Worm (Caenorhabditis elegans) whole organism, late embryonic: ENCODE data around the gene ZK228.13.

Source experiments
- C38D4.7 ChIP-seq: fragments of 200-800 bp; sonication (Bioruptor generic); optimal IDR thresholded peaks from 2 replicates; lab custom pipeline; 2018; ENCODE audit warnings: mild to moderate bottlenecking, missing genetic modification characterization, moderate library complexity, missing compliant biosample characterization
- Y22D7AL.16 ChIP-seq: sonication (generic microtip); optimal IDR thresholded peaks from 2 replicates; lab custom pipeline; 2016; ENCODE audit warnings: missing genetic modification characterization, missing compliant biosample characterization
- ahr-1 ChIP-seq: sonication (generic microtip); optimal IDR thresholded peaks from 2 replicates; lab custom pipeline; 2016; ENCODE audit warnings: missing genetic modification characterization, missing compliant biosample characterization
- ceh-14 ChIP-seq: sonication (generic microtip); optimal IDR thresholded peaks from 2 replicates; lab custom pipeline; 2016; ENCODE audit warnings: missing genotype, missing genetic modification characterization, missing compliant biosample characterization
- ceh-19 ChIP-seq: fragments of 200-800 bp; sonication (Bioruptor generic); optimal IDR thresholded peaks from 2 replicates; lab custom pipeline; 2018; ENCODE audit warnings: mild to moderate bottlenecking, missing genetic modification characterization, missing compliant biosample characterization
- ceh-2 ChIP-seq: sonication (generic microtip); optimal IDR thresholded peaks from 2 replicates; lab custom pipeline; 2016; ENCODE audit warnings: missing genotype, missing genetic modification characterization, missing compliant biosample characterization
- ceh-22 ChIP-seq: sonication (generic microtip); optimal IDR thresholded peaks from 2 replicates; lab custom pipeline; 2017; ENCODE audit warnings: missing biosample characterization, missing genetic modification characterization
- ceh-45 ChIP-seq: fragments of 200-800 bp; sonication (Bioruptor generic); IDR thresholded peaks from 2 replicates; pipeline ENCODE4 v1.3.6; 2022; ENCODE audit warnings: missing genetic modification reagents, missing genetic modification characterization, missing compliant biosample characterization
- ceh-48 ChIP-seq: sonication (generic microtip); optimal IDR thresholded peaks from 2 replicates; lab custom pipeline; 2016; ENCODE audit warnings: missing genetic modification characterization, inconsistent platforms, missing compliant biosample characterization
- che-1 ChIP-seq: sonication (generic microtip); optimal IDR thresholded peaks from 2 replicates; lab custom pipeline; 2016; ENCODE audit warnings: mild to moderate bottlenecking, missing genetic modification characterization, missing compliant biosample characterization
- dve-1 ChIP-seq: sonication (generic microtip); optimal IDR thresholded peaks from 2 replicates; lab custom pipeline; 2017; ENCODE audit warnings: antibody characterized with exemption, mild to moderate bottlenecking, missing genetic modification characterization, missing compliant biosample characterization
- elt-2 ChIP-seq: sonication (generic microtip); optimal IDR thresholded peaks from 2 replicates; lab custom pipeline; 2016; ENCODE audit warnings: missing genetic modification reagents, missing genetic modification characterization, missing compliant biosample characterization
- ets-4 ChIP-seq: sonication (generic microtip); optimal IDR thresholded peaks from 2 replicates; lab custom pipeline; 2016; ENCODE audit warnings: missing genetic modification characterization, missing compliant biosample characterization
- eyg-1 ChIP-seq: sonication (generic microtip); optimal IDR thresholded peaks from 2 replicates; lab custom pipeline; 2016; ENCODE audit warnings: missing genotype, missing genetic modification characterization, missing compliant biosample characterization
- fax-1 ChIP-seq: sonication (generic microtip); optimal IDR thresholded peaks from 2 replicates; lab custom pipeline; 2016; ENCODE audit warnings: missing genotype, missing genetic modification characterization, missing compliant biosample characterization
- fkh-10 ChIP-seq: fragments of 150-350 bp; optimal IDR thresholded peaks from 2 replicates; lab custom pipeline; 2014; ENCODE audit warnings: missing biosample characterization, missing genetic modification reagents, missing genetic modification characterization
- gmeb-2 ChIP-seq: sonication (generic microtip); optimal IDR thresholded peaks from 2 replicates; lab custom pipeline; 2016; ENCODE audit warnings: missing genetic modification characterization, inconsistent platforms, missing compliant biosample characterization
- hlh-13 ChIP-seq: fragments of 200-800 bp; sonication (Bioruptor generic); optimal IDR thresholded peaks from 2 replicates; lab custom pipeline; 2018; ENCODE audit warnings: mild to moderate bottlenecking, missing genetic modification characterization, missing compliant biosample characterization
- hlh-15 ChIP-seq: sonication (generic microtip); optimal IDR thresholded peaks from 2 replicates; lab custom pipeline; 2016; ENCODE audit warnings: missing genetic modification characterization, missing compliant biosample characterization
- madf-2 ChIP-seq: sonication (generic microtip); optimal IDR thresholded peaks from 2 replicates; lab custom pipeline; 2017; ENCODE audit warnings: missing genetic modification characterization, missing compliant biosample characterization
- mec-3 ChIP-seq: sonication (generic microtip); optimal IDR thresholded peaks from 2 replicates; lab custom pipeline; 2016; ENCODE audit warnings: borderline replicate concordance, missing genetic modification characterization, missing compliant biosample characterization
- nhr-232 ChIP-seq: sonication (generic microtip); optimal IDR thresholded peaks from 2 replicates; lab custom pipeline; 2016; ENCODE audit warnings: missing genetic modification characterization, missing compliant biosample characterization
- npax-4 ChIP-seq: sonication (generic microtip); optimal IDR thresholded peaks from 2 replicates; lab custom pipeline; 2016; ENCODE audit warnings: missing genetic modification characterization, missing compliant biosample characterization
- pat-9 ChIP-seq: fragments of 200-800 bp; sonication (Bioruptor generic); optimal IDR thresholded peaks from 2 replicates; lab custom pipeline; 2018; ENCODE audit warnings: mild to moderate bottlenecking, missing genetic modification characterization, moderate library complexity, missing compliant biosample characterization
- pax-1 ChIP-seq: fragments of 150-350 bp; optimal IDR thresholded peaks from 2 replicates; lab custom pipeline; 2014; ENCODE audit warnings: missing biosample characterization, missing genetic modification characterization
- pha-2 ChIP-seq: sonication (generic microtip); optimal IDR thresholded peaks from 2 replicates; lab custom pipeline; 2017; ENCODE audit warnings: mild to moderate bottlenecking, missing genetic modification characterization, missing compliant biosample characterization
- pha-4 ChIP-seq: fragments of 150-350 bp; optimal IDR thresholded peaks from 2 replicates; lab custom pipeline; 2018; ENCODE audit warnings: missing biosample characterization, missing genetic modification reagents, missing genetic modification characterization
- pqm-1 ChIP-seq: sonication (generic microtip); optimal IDR thresholded peaks from 2 replicates; lab custom pipeline; 2016; ENCODE audit warnings: missing genetic modification characterization, missing compliant biosample characterization
- pros-1 ChIP-seq: fragments of 150-350 bp; optimal IDR thresholded peaks from 2 replicates; lab custom pipeline; 2014; ENCODE audit warnings: missing biosample characterization, missing genetic modification reagents, missing genetic modification characterization
- ref-2 ChIP-seq: sonication (generic microtip); optimal IDR thresholded peaks from 2 replicates; lab custom pipeline; 2016; ENCODE audit warnings: missing genetic modification characterization, missing compliant biosample characterization
- sox-2 ChIP-seq: fragments of 200-800 bp; sonication (Bioruptor generic); IDR thresholded peaks from 2 replicates; pipeline ENCODE4 v1.3.6; 2022; ENCODE audit warnings: missing genetic modification reagents, missing genetic modification characterization, missing compliant biosample characterization
- syd-9 ChIP-seq: sonication (generic microtip); optimal IDR thresholded peaks from 2 replicates; lab custom pipeline; 2016; ENCODE audit warnings: mild to moderate bottlenecking, missing genetic modification characterization, moderate library complexity, missing compliant biosample characterization
- tbx-2 ChIP-seq: sonication (generic microtip); optimal IDR thresholded peaks from 2 replicates; lab custom pipeline; 2016; ENCODE audit warnings: missing genetic modification characterization, missing compliant biosample characterization
- tbx-7 ChIP-seq: sonication (generic microtip); optimal IDR thresholded peaks from 2 replicates; lab custom pipeline; 2016; ENCODE audit warnings: missing genotype, missing genetic modification characterization, missing compliant biosample characterization
- unc-3 ChIP-seq, 2 experiments: fragments of 200-800 bp in 1 of 2; sonication (Bioruptor generic) in 1 of 2; sonication (generic microtip) in 1 of 2; conservative IDR thresholded peaks in 1 of 2; optimal IDR thresholded peaks in 1 of 2; 2 replicates each; pipeline versions ENCODE4 v1.3.6 to Lab custom; 2016 to 2022; ENCODE audit warnings: missing compliant biosample characterization in 2 of 2, missing genetic modification characterization in 2 of 2, missing genetic modification reagents in 1 of 2
- unc-55 ChIP-seq: sonication (generic microtip); optimal IDR thresholded peaks from 2 replicates; lab custom pipeline; 2017; ENCODE audit warnings: missing biosample characterization, missing genetic modification reagents, missing genetic modification characterization
- zip-5 ChIP-seq: sonication (generic microtip); optimal IDR thresholded peaks from 2 replicates; lab custom pipeline; 2016; ENCODE audit warnings: missing genetic modification characterization, missing compliant biosample characterization

Gene ZK228.13

ce11 chrV:18468097-18468496 lies at the start of gene ZK228.13:
TSS of gene ZK228.13 (minus strand) at chrV:18468197.
- TF ChIP-seq unc-3 (GFP tag; conservative IDR thresholded peaks at IDR 0.05; lab: Robert Waterston, UW) = no peak
- TF ChIP-seq unc-3 (tag; optimal IDR thresholded peaks at IDR 0.05; lab: Kevin White, UChicago) = no peak
- TF ChIP-seq gmeb-2 (tag; lab: Kevin White, UChicago) = no peak
- TF ChIP-seq pax-1 = no peak
- TF ChIP-seq unc-55 = no peak
- TF ChIP-seq ceh-48 = no peak
- TF ChIP-seq ets-4 (tag; lab: Kevin White, UChicago) = no peak
- TF ChIP-seq ceh-22 = no peak
- TF ChIP-seq fax-1 (tag; lab: Kevin White, UChicago) = no peak
- TF ChIP-seq zip-5 = no peak
- no peak for TF ChIP-seq dve-1
- TF ChIP-seq pha-4 = no peak
- TF ChIP-seq ceh-14 (tag; lab: Kevin White, UChicago) = no peak
- TF ChIP-seq Y22D7AL.16 = no peak

ce11 chrV:18516496-18516895 lies 48.5 kb upstream of the ZK228.13 start, which contains the start of gene hmit-1.1:
TSS of gene hmit-1.1 (plus strand) at chrV:18516789.
- TF ChIP-seq ceh-45 (GFP tag; lab: Robert Waterston, UW) (no peak), ahr-1 (no peak), nhr-232 (tag; lab: Kevin White, UChicago) (no peak), pat-9 (tag; lab: Kevin White, UChicago) (no peak), pqm-1 (tag; lab: Kevin White, UChicago) (peak; percentile 2), gmeb-2 (tag; lab: Kevin White, UChicago) (no peak), che-1 (tag; lab: Kevin White, UChicago) (no peak), elt-2 (tag; lab: Kevin White, UChicago) (peak; percentile 71), mec-3 (tag; lab: Kevin White, UChicago) (no peak)

ce11 chrV:18511847-18512246 lies 43.9 kb upstream of the ZK228.13 start:
- TF ChIP-seq C38D4.7 (GFP tag; lab: Kevin White, UChicago) = no peak
- TF ChIP-seq unc-55 = no peak
- no peak for TF ChIP-seq syd-9 (tag; lab: Kevin White, UChicago)
- no peak for TF ChIP-seq fkh-10 (GFP tag; lab: Kevin White, UChicago)
- TF ChIP-seq madf-2 (tag; lab: Kevin White, UChicago) = no peak
- no peak for TF ChIP-seq ahr-1

ce11 chrV:18508564-18508963 lies 40.6 kb upstream of the ZK228.13 start, which contains the start of gene Y51A2D.1:
TSS of gene Y51A2D.1 (plus strand) at chrV:18508864.
- TF ChIP-seq madf-2 (tag; lab: Kevin White, UChicago) (no peak), sox-2 (no peak), syd-9 (tag; lab: Kevin White, UChicago) (no peak), ceh-45 (GFP tag; lab: Robert Waterston, UW) (no peak), npax-4 (tag; lab: Kevin White, UChicago) (no peak), pros-1 (tag; lab: Kevin White, UChicago) (no peak), hlh-15 (tag; lab: Kevin White, UChicago) (no peak), ref-2 (tag; lab: Kevin White, UChicago) (no peak), hlh-13 (GFP tag; lab: Kevin White, UChicago) (no peak), ceh-48 (no peak), ceh-2 (no peak), gmeb-2 (tag; lab: Kevin White, UChicago) (no peak), ceh-19 (GFP tag; lab: Kevin White, UChicago) (no peak), tbx-2 (tag; lab: Kevin White, UChicago) (no peak), pha-2 (tag; lab: Kevin White, UChicago) (no peak), nhr-232 (tag; lab: Kevin White, UChicago) (no peak), eyg-1 (tag; lab: Kevin White, UChicago) (no peak), tbx-7 (tag; lab: Kevin White, UChicago) (no peak)
